Worm (Caenorhabditis elegans): ENCODE measurements around the gene gly-1.
A peak's percentile ranks its signal among the peaks of the same experiment; 100 is the strongest.

Gene gly-1

DNA sequence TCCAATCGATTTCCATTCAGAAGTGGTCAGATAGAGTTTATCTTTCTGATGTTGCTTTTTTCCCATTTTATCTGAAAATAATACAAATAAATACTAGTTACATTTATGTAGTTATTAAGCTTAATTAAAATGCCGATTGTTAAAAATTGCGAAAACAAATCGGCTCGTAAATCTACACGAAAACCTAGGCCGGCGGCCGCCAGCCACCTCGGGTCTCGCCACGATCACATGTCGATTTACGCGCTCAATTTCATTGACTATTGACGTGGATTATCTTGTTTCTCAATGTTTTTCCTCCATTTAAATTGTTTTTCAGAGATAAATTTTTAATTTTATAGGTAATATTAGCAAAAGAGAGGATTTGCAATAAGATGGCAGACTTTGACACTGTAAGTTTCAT, 29.5 kb downstream of the gly-1 start, which contains the start of the genes cyn-4 and copz-1 (continued):
- peak; percentile 39; the same call in 1 of the 2 replicates for TF ChIP-seq madf-8 (GFP tag; conservative IDR thresholded peaks at IDR 0.05)
- peak; percentile 40 for TF ChIP-seq efl-1 (GFP tag; optimal IDR thresholded peaks at IDR 0.05)
- TF ChIP-seq athp-1 (tag; optimal IDR thresholded peaks at IDR 0.05), result peak; percentile 87
- TF ChIP-seq Y67H2A.10 (GFP tag; conservative IDR thresholded peaks at IDR 0.05), result 0 out of 2 replicates have a peak, but pooled peaks have one; percentile 42
- TF ChIP-seq Y95B8A.8 (GFP tag; IDR thresholded peaks at IDR 0.05), result no peak
- TF ChIP-seq F23B12.7 (tag; optimal IDR thresholded peaks at IDR 0.05; ENCODE audit: insufficient read depth), result peak; percentile 6
- TF ChIP-seq zfh-2 (GFP tag; conservative IDR thresholded peaks at IDR 0.05), result no peak
- no peak for TF ChIP-seq T07F8.4 (tag; optimal IDR thresholded peaks at IDR 0.05)
- no peak for TF ChIP-seq nhr-179 (tag; optimal IDR thresholded peaks at IDR 0.05)
- TF ChIP-seq F37B4.10 (GFP tag; IDR thresholded peaks at IDR 0.05), result no peak
- TF ChIP-seq ceh-40 (GFP tag; IDR thresholded peaks at IDR 0.05), result no peak
- TF ChIP-seq nhr-120 (GFP tag; IDR thresholded peaks at IDR 0.05), result no peak
- TF ChIP-seq rec-8 (tag; optimal IDR thresholded peaks at IDR 0.05), result no peak
- no peak for TF ChIP-seq ztf-3 (GFP tag; optimal IDR thresholded peaks at IDR 0.05)
- TF ChIP-seq F52B5.7 (tag; optimal IDR thresholded peaks at IDR 0.05), result no peak
- no peak for TF ChIP-seq hmg-20 (GFP tag; IDR thresholded peaks at IDR 0.05)
- no peak for TF ChIP-seq chd-7 (tag; optimal IDR thresholded peaks at IDR 0.05)
- 0 out of 2 replicates have a peak, but pooled peaks have one; percentile 56 for TF ChIP-seq bed-2 (GFP tag; IDR thresholded peaks at IDR 0.05)
- TF ChIP-seq F39B2.1 (GFP tag; IDR thresholded peaks at IDR 0.05), result no peak
- TF ChIP-seq lsl-1 (GFP tag; optimal IDR thresholded peaks at IDR 0.05), result peak; percentile 70
- no peak for TF ChIP-seq dpff-1 (tag; optimal IDR thresholded peaks at IDR 0.05)
- no peak for TF ChIP-seq ccch-3 (GFP tag; optimal IDR thresholded peaks at IDR 0.05)
- no peak for TF ChIP-seq ztf-26 (tag; optimal IDR thresholded peaks at IDR 0.05)
- TF ChIP-seq nfya-2 (GFP tag; IDR thresholded peaks at IDR 0.05), result no peak
- no peak for TF ChIP-seq lsy-27 (tag; optimal IDR thresholded peaks at IDR 0.05; ENCODE audit: borderline replicate concordance, insufficient read depth)
- 0 out of 2 replicates have a peak, but pooled peaks have one; percentile 47 for TF ChIP-seq attf-3 (GFP tag; conservative IDR thresholded peaks at IDR 0.05)
- TF ChIP-seq lin-35 (GFP tag; optimal IDR thresholded peaks at IDR 0.05), result peak in 1 of 3 experiments; percentile 60
- peak; percentile 88 for TF ChIP-seq attf-5 (GFP tag; optimal IDR thresholded peaks at IDR 0.05)
- TF ChIP-seq ceh-91 (GFP tag; IDR thresholded peaks at IDR 0.05), result peak; percentile 66
- no peak for TF ChIP-seq ama-1 (optimal IDR thresholded peaks at IDR 0.05)
- TF ChIP-seq ama-1 (GFP tag; optimal IDR thresholded peaks at IDR 0.05), result no peak
- no peak for TF ChIP-seq attf-6 (GFP tag; IDR thresholded peaks at IDR 0.05)
- TF ChIP-seq mxl-1 (tag; optimal IDR thresholded peaks at IDR 0.05), result no peak
- no peak for TF ChIP-seq egl-18 (GFP tag; IDR thresholded peaks at IDR 0.05)
- TF ChIP-seq tbp1 (GFP tag; optimal IDR thresholded peaks at IDR 0.05), result peak; percentile 37
- TF ChIP-seq C17E4.6 (GFP tag; IDR thresholded peaks at IDR 0.05), result no peak
- TF ChIP-seq madf-3 (GFP tag; IDR thresholded peaks at IDR 0.05), result no peak
- peak; percentile 82 for TF ChIP-seq ZK185.1 (tag; optimal IDR thresholded peaks at IDR 0.05; ENCODE audit: poor library complexity, severe bottlenecking)
- no peak for TF ChIP-seq F55B11.4 (tag; optimal IDR thresholded peaks at IDR 0.05; ENCODE audit: borderline replicate concordance, insufficient read depth)
- no peak for TF ChIP-seq sea-2 (GFP tag; IDR thresholded peaks at IDR 0.05)
- TF ChIP-seq ceh-100 (GFP tag; IDR thresholded peaks at IDR 0.05), result no peak
- TF ChIP-seq nhr-27 (tag; optimal IDR thresholded peaks at IDR 0.05), result no peak
- no peak for TF ChIP-seq fkh-3 (tag; optimal IDR thresholded peaks at IDR 0.05)
- no peak for TF ChIP-seq Y53F4B.3 (GFP tag; IDR thresholded peaks at IDR 0.05)
- no peak for TF ChIP-seq sdz-38 (tag; optimal IDR thresholded peaks at IDR 0.05)
- peak; percentile 47 for TF ChIP-seq K12H6.12 (tag; optimal IDR thresholded peaks at IDR 0.05)
- no peak for TF ChIP-seq Y53G8AR.9 (GFP tag; conservative IDR thresholded peaks at IDR 0.05)
- TF ChIP-seq dox-1 (GFP tag; IDR thresholded peaks at IDR 0.05), result peak; percentile 84
- no peak for TF ChIP-seq tbx-9 (tag; optimal IDR thresholded peaks at IDR 0.05; ENCODE audit: borderline replicate concordance)
